Fruit fly (Drosophila melanogaster) whole organism, larva: Measurements from ENCODE around the gene eIF4EHP.

ENCODE experiments used
- noc ChIP-seq: fragments of 200-800 bp; sonication (Bioruptor generic); optimal IDR thresholded peaks from 3 replicates; lab custom pipeline; 2019; ENCODE audit warnings: missing biosample characterization, mild to moderate bottlenecking, missing genetic modification characterization, moderate library complexity

eIF4EHP gene

DNA sequence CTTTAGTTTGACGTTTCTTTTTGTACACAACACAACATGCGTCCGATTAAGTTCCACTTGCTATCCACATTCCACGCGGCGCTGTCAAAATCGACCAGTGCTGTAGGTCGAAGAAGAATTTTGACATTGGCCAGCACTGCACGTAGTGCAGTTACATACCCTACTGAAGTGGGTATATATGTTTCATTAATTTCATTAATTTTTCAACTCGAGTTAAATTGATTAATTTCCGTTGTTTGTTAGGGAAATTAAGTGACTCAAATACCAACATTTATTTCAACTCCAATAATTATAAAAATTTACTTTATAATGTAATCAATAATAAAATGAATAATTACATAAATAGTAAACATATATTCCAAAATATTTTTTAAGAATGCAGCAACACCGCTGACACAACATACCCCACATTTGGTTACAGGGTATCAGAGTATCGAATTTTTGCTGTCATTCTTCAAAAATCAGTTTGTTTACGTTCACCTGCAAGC, at the start of gene eIF4EHP, which contains the start of gene CG18428:
eIF4EHP (minus strand) TSS at position 59 of the 488 bp plus-strand sequence.
CG18428 (plus strand) TSS at position 435 of the 488 bp plus-strand sequence.
- TF ChIP-seq noc (tag; lab: Kevin White, UChicago): peak; percentile 100

DNA sequence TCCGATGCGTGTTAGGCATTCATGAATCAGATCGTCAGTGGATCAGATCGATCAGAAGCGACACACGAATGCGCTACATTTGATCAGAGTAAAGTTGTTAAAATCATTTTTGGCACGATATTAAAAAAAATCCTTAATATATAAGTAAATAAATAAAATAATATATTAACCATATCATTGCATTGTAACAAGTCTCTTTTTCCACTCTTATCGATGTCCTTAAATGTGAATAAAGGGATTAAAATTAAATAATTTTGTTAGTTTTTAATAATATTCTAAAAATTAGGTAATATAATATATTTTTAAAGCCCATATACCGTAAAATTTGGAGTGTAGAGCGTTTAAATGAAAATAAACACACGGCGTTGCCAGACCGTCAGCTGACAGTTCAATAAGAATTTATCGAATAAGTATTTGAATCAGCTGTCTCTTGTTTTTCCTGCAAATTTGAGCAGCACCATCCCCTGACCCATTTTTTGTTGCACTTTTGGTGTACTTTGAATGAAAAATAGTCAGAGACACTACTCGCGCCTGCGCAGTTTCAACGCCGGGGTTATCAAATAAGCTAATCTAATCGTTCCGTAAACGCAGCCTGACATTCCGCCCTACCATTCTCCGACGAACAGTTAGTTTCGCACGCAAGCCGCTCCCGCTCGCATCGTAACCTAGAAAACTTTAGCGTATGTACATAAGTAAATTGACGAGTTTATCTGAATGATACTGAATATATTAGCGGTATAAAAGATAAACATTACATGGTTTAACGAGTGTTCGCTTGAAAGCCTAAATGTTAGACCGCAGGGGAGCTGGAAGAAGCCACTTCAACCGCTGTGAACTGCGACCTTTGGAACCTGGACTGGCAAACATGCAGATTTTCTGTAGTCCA, 43.4 kb upstream of the eIF4EHP start, which contains the start of the genes p38a and CG6178:
p38a (minus strand) TSS at position 398 of the 886 bp plus-strand sequence.
CG6178 (plus strand) TSS at position 424 of the 886 bp plus-strand sequence.
- TF ChIP-seq noc (tag; lab: Kevin White, UChicago): peak; percentile 99

DNA sequence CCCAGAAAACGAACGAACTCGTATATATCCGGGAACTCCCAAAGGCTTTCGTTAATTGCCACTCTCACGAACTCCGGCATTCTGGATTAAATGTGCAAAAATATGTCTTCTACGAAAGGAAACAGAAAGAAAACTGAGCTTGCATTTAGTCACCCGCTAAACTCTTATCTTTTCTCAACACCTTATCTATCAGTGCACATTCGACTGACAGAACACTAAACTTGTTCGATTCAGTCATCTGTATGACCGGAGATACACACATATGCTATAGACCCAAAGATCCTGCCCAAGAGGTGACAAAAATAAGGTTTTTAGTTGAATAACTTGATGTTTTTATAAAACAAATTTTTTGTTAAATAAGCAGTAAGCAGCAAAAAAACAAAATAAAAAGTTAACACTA, 41.3 kb upstream of the eIF4EHP start, which contains the start of gene p38c:
p38c (minus strand) TSS at position 101 of the 400 bp plus-strand sequence.
- no peak for TF ChIP-seq noc (tag; lab: Kevin White, UChicago)

dm6 chr3R:24148838-24149237, 40.1 kb upstream of the eIF4EHP start, which contains the start of gene Slimp:
TSS of gene Slimp (minus strand) at chr3R:24148967.
- TF ChIP-seq noc (tag; lab: Kevin White, UChicago): peak; percentile 21

- TF ChIP-seq noc (tag; lab: Kevin White, UChicago): no peak
These were observed 35.8 kb upstream of the eIF4EHP start for dm6 chr3R:24144542-24144941.

- no peak for TF ChIP-seq noc (tag; lab: Kevin White, UChicago)
These were observed 35.0 kb upstream of the eIF4EHP start for dm6 chr3R:24143779-24144178.

dm6 chr3R:24143372-24143771, 34.6 kb upstream of the eIF4EHP start:
- TF ChIP-seq noc (tag; lab: Kevin White, UChicago): no peak

DNA sequence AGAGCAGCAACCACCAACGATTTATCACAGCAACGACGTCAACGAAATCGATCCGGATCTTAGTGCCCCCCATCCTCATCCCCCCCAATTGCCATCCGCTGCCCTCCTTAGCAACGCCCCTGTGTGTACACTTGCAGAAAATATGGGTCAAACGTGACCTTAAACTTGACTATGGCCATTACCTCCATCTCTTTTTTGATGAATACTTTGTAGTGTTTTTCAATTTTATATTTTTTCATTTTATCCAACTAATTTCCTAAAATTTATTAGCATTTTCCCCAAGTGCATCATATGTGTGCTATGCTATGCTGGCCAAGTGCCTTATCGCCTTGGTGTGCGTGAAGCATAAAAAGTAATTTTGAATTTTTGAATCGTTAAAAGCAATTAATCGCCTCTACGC, 34.2 kb upstream of the eIF4EHP start:
- TF ChIP-seq noc (tag; lab: Kevin White, UChicago): no peak

dm6 chr3R:24141013-24141592, 32.3 kb upstream of the eIF4EHP start, which contains the start of gene Kal1:
TSS of gene Kal1 (plus strand) at chr3R:24141395.
- peak; percentile 81 for TF ChIP-seq noc (tag; lab: Kevin White, UChicago)

- no peak for TF ChIP-seq noc (tag; lab: Kevin White, UChicago)
These were observed 30.9 kb upstream of the eIF4EHP start for dm6 chr3R:24139646-24140130.

dm6 chr3R:24138478-24139455, 30.0 kb upstream of the eIF4EHP start:
- peak; percentile 85 for TF ChIP-seq noc (tag; lab: Kevin White, UChicago)

DNA sequence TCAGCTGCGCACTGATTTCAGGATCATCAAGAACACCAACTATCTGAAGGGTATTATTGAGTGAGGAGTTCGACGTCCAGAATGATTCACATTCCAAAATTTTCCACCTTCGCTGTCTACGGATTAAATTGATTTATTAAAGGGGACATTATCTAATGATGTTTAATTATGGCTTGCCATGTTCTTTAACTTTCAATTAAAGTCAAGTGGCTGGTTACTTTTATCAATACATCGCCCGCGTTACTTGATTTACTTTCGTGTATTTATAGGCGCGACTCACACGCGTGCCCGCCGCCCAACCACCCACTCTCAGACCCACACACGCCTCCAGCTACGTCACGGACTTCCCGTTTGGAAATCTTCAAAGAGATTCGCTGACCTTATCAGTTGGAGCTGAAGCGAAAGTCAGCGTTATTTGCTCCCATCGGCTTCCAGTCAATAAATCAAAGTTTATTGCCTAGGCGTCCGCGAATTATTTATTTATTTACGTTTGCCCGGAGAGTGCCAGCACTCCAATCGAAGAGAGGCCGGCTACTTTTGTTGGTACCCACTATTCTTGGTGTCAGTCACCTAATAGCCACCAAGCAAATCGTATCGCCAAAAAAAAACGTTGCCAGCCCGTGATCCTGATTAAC, 28.7 kb upstream of the eIF4EHP start, which contains the start of gene Npc2f:
Npc2f (plus strand) TSS at position 585 of the 635 bp plus-strand sequence.
- peak; percentile 94 for TF ChIP-seq noc (tag; lab: Kevin White, UChicago)

DNA sequence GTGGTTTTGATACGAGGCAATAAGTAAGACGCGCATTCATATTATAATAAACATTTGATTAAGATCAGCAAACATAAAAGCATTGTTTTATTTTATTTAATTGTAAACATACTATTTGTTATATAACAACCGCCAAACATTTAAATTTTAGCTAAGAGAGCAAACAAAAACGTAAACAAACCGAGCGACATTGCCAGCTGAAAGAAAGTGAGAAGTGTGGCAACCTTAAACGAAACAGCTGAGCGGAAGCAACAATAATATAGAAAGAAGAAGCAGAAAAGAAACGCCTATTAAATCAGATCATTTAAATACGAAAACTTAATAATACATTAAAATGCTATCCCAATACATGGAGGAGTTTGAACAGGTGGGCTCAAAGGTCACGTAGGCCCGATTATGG, 25.8 kb upstream of the eIF4EHP start, which contains the start of gene Sec10:
Sec10 (plus strand) TSS at position 252 of the 400 bp plus-strand sequence.
- TF ChIP-seq noc (tag; lab: Kevin White, UChicago): no peak

- TF ChIP-seq noc (tag; lab: Kevin White, UChicago): no peak
These were observed 21.3 kb upstream of the eIF4EHP start, which contains the start of the genes GatB and Tsc1 for dm6 chr3R:24130080-24130479. TSS of gene GatB (minus strand) at chr3R:24130255. TSS of gene Tsc1 (plus strand) at chr3R:24130307.
